Worm (Caenorhabditis elegans) whole organism, L1 larva: ENCODE data around the gene lido-2.
A peak's percentile ranks its signal among the peaks of the same experiment; 100 is the strongest.

ENCODE experiments used
- aly-2 ChIP-seq: fragments of 150-350 bp; optimal IDR thresholded peaks from 2 replicates; lab custom pipeline; 2014; ENCODE audit warnings: missing biosample characterization, missing genetic modification characterization
- ceh-82 ChIP-seq, 3 experiments: fragments of 150-350 bp in 1 of 3; sonication (generic microtip) in 2 of 3; optimal IDR thresholded peaks; 2 replicates each; lab custom pipeline; 2014 to 2017; ENCODE audit warnings: missing biosample characterization in 3 of 3, missing genetic modification characterization in 3 of 3
- elt-2 ChIP-seq: sonication (generic microtip); optimal IDR thresholded peaks from 2 replicates; lab custom pipeline; 2016; ENCODE audit warnings: missing genetic modification characterization, mild to moderate bottlenecking, inconsistent platforms, missing compliant biosample characterization, missing genetic modification reagents
- fkh-8 ChIP-seq: sonication (generic microtip); optimal IDR thresholded peaks from 2 replicates; lab custom pipeline; 2016; ENCODE audit warnings: mild to moderate bottlenecking, missing genetic modification characterization, missing compliant biosample characterization
- zag-1 ChIP-seq: fragments of 150-350 bp; optimal IDR thresholded peaks from 2 replicates; lab custom pipeline; 2014; ENCODE audit warnings: missing biosample characterization, missing genetic modification characterization

DNA sequence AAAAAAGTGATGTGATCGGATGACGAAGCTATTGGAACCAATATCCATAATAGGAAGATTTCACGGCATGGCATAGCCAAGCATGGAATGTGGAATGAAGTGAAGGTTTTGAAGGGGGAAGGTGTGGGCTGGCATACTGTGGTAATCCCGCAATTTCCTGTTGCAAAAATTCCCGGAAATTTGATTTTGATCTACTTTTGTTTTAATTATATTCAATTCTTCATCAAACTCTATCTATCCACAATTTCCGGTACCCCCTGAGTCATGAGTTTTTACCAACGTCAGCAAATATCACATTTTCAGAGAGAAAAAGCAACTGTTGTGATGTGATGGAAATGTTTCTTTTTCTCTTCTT, 45.1 kb downstream of the lido-2 start, which contains the start of gene gcy-11:
- TF ChIP-seq aly-2 (tag; lab: Kevin White, UChicago) (no peak), ceh-82 (tag; optimal IDR thresholded peaks at IDR 0.05; lab: Kevin White, UChicago) (no peak), fkh-8 (peak; percentile 23), elt-2 (tag; lab: Kevin White, UChicago) (no peak), zag-1 (tag; lab: Kevin White, UChicago) (no peak)
